Worm (Caenorhabditis elegans): ENCODE data around the gene fbxa-172.

The fbxa-172 gene

DNA sequence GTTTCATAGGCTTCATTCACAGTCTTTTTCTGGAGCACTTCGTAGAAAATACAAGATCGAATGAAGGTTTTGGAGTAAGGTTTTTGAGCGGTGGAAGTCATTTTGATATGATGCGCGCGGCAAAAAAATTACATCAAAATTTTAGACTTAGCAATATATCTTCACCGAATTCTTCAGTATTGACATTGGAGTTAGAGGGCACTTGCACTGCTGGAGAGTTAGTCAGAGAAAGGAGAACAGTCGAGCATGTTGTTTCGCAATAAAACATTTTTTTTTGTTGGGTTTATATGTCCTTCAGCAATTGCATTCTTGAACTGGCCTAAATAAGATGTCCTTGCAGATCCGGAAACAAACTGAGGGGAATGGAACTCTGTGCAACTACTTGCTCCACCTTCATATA is 6.9 kb downstream of the fbxa-172 start, which contains the start of gene fbxa-171:
Gene fbxa-171, minus strand, starts transcription at position 101 of the 400 bp plus-strand sequence.
- TF ChIP-seq php-3 (GFP tag; IDR thresholded peaks at IDR 0.05) (no peak), Y105C5A.15 (GFP tag; IDR thresholded peaks at IDR 0.05) (no peak), F44E2.7 (GFP tag; IDR thresholded peaks at IDR 0.05) (no peak), lin-39 (tag; optimal IDR thresholded peaks at IDR 0.05) (no peak)

DNA sequence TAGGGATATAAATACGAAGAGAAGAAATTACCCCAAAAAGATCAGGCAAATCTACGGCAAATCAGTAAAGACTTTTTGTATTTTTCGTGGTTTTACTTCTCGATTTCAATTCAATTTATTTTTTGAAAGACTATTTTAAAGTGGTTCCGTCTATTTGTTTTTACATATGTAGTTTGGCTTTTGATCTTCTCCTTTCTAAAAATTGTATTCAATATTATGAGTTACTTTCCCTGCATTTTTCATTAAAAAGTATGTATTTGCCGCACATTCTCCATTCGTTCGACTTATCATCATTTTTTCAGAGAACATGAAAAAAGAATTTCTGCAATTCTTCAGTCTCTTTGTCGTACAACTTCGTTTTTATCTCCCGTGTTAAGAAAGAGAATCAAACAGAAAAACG is 7.8 kb downstream of the fbxa-172 start, which contains the start of gene C38D9.2:
Gene C38D9.2, plus strand, starts transcription at position 301 of the 400 bp plus-strand sequence.
- TF ChIP-seq saeg-2 (GFP tag; IDR thresholded peaks at IDR 0.05) (no peak), F37D6.2 (tag; optimal IDR thresholded peaks at IDR 0.05) (no peak), zag-1 (tag; optimal IDR thresholded peaks at IDR 0.05) (no peak), skn-1 (tag; optimal IDR thresholded peaks at IDR 0.05) (no peak), pqm-1 (tag; optimal IDR thresholded peaks at IDR 0.05) (no peak), T26A8.4 (GFP tag; IDR thresholded peaks at IDR 0.05) (no peak), ama-1 (optimal IDR thresholded peaks at IDR 0.05) (no peak), set-16 (GFP tag; IDR thresholded peaks at IDR 0.05) (no peak), lin-15B (tag; optimal IDR thresholded peaks at IDR 0.05) (no peak), Y75B8A.6 (GFP tag; IDR thresholded peaks at IDR 0.05) (no peak), ceh-82 (tag; optimal IDR thresholded peaks at IDR 0.05) (no peak), nhr-6 (tag; optimal IDR thresholded peaks at IDR 0.05) (no peak), lin-29 (GFP tag; IDR thresholded peaks at IDR 0.05) (no peak), cey-2 (tag; optimal IDR thresholded peaks at IDR 0.05; ENCODE audit: borderline replicate concordance, insufficient read depth) (no peak), ZK546.5 (tag; optimal IDR thresholded peaks at IDR 0.05) (no peak)

DNA sequence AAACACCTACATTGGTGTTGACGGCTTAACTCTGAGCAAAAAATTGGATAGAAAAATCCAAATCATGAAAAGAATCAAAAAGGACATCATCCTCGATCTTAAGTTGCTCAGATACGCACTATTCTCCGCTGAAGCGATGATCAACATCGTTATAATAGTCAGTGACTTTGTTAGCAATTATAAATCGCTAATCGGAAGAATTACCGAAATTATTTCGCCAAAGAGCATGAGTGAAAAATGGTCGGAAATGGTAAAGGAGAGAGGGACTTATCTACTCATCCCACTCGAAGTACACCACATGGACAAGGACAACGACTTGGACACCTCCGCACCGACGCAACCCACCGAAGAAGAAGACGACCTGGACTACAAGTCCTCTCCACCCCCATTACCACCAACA is 21.0 kb downstream of the fbxa-172 start:
- no peak for TF ChIP-seq ctbp-1 (GFP tag; IDR thresholded peaks at IDR 0.05)
- no peak for TF ChIP-seq nhr-41 (GFP tag; IDR thresholded peaks at IDR 0.05)
- no peak for TF ChIP-seq zfp-2 (tag; optimal IDR thresholded peaks at IDR 0.05)
- no peak for TF ChIP-seq ztf-7 (tag; optimal IDR thresholded peaks at IDR 0.05)
- no peak for TF ChIP-seq snpc-1.2 (GFP tag; IDR thresholded peaks at IDR 0.05)
- peak; percentile 28 for TF ChIP-seq aha-1 (tag)
- TF ChIP-seq F10B5.3 (tag; optimal IDR thresholded peaks at IDR 0.05) = no peak
- TF ChIP-seq unc-62 (GFP tag; optimal IDR thresholded peaks at IDR 0.05 in 1 of 2) = peak in 1 of 2 experiments; percentile 81
- TF ChIP-seq unc-62 (tag; optimal IDR thresholded peaks at IDR 0.05) = no peak
- TF ChIP-seq tag-97 (GFP tag; IDR thresholded peaks at IDR 0.05) = no peak

DNA sequence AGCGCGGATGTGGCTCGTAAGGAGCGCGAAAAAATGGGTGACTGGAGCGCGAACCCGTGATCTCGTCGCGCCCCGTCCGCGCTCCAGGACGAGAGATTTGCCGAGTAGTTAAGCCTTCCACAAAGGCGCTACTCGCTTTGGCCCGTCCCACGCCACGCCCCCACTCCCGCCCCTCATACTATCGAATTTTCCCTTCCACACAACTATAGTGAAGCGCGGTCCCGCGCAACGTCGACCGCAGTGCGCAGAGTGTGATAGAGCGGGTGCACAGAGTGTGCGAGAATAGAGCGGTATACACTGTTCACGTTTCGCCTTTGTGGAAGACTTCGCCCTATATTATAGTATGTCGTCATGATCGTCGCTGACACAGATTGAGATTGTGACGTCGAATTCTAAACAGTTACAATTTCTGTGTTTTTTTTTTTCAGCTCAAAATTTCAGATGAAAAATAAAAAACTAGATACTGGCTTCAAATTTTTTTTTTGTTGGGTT is 25.4 kb downstream of the fbxa-172 start, which contains the start of gene fbxa-133:
Gene fbxa-133, plus strand, starts transcription at position 442 of the 492 bp plus-strand sequence.
- TF ChIP-seq D1046.2 (GFP tag; IDR thresholded peaks at IDR 0.05) = 0 out of 2 replicates have a peak, but pooled peaks have one; percentile 26
- TF ChIP-seq set-16 (GFP tag; IDR thresholded peaks at IDR 0.05) = peak; percentile 65

DNA sequence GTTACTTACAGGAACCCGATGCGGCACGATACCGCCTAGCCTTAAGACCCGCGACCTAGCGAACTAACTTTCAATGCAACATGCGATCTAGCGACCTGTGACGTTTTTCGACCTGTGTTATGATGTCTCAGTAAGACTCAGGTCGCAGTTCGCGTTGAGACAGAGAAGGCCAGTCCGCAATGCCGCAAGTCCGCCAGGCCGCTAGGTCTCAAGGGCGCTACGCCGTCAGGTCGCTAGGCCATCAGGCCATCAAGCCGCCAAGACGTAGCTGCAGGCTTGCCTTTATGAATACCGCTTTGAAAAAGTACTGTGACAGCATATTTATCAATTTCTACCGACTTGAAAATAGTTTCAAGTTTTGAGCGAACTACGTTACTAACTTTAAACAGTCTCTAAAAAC is 36.6 kb downstream of the fbxa-172 start:
- TF ChIP-seq snpc-1.2 (GFP tag; IDR thresholded peaks at IDR 0.05) = no peak
- TF ChIP-seq ztf-11 (tag; optimal IDR thresholded peaks at IDR 0.05) = no peak
- TF ChIP-seq Y48G9A.11 (GFP tag; IDR thresholded peaks at IDR 0.05) = no peak
- no peak for TF ChIP-seq ces-1 (GFP tag; optimal IDR thresholded peaks at IDR 0.05)
- no peak for TF ChIP-seq zip-2 (tag; optimal IDR thresholded peaks at IDR 0.05)
- no peak for TF ChIP-seq mxl-2 (GFP tag; conservative IDR thresholded peaks at IDR 0.05)
- TF ChIP-seq mdl-1 (tag; optimal IDR thresholded peaks at IDR 0.05) = no peak
- peak; percentile 54; the same call in 1 of the 2 replicates for TF ChIP-seq set-16 (GFP tag; IDR thresholded peaks at IDR 0.05)
- no peak for TF ChIP-seq F49E8.2 (tag; optimal IDR thresholded peaks at IDR 0.05; ENCODE audit: borderline replicate concordance)
- no peak for TF ChIP-seq Y5F2A.4 (GFP tag; optimal IDR thresholded peaks at IDR 0.05)
- no peak for TF ChIP-seq nhr-41 (GFP tag; IDR thresholded peaks at IDR 0.05)
- 0 out of 2 replicates have a peak, but pooled peaks have one; percentile 17 for TF ChIP-seq F26F4.8 (GFP tag; conservative IDR thresholded peaks at IDR 0.05)
- no peak for TF ChIP-seq duxl-1 (tag; optimal IDR thresholded peaks at IDR 0.05; ENCODE audit: poor library complexity)
